Fruit fly (Drosophila melanogaster): ENCODE results near the gene tty.

Gene tty

dm6 chrX:21322289-21322981 lies 17.0 kb downstream of the tty start (continued):
- TF ChIP-seq mirr (GFP tag; optimal IDR thresholded peaks at IDR 0.05) = peak; percentile 39
- TF ChIP-seq CG16863 (GFP tag; optimal IDR thresholded peaks at IDR 0.05) = no peak
- 0 out of 2 replicates have a peak, but pooled peaks have one; percentile 46 for TF ChIP-seq sob (GFP tag; IDR thresholded peaks at IDR 0.05)
- TF ChIP-seq CG32767 (GFP tag; IDR thresholded peaks at IDR 0.05) = no peak
- TF ChIP-seq amos (GFP tag; IDR thresholded peaks at IDR 0.05; ENCODE audit: partially characterized antibody) = no peak
- TF ChIP-seq E2f1 (GFP tag; IDR thresholded peaks at IDR 0.05) = peak; percentile 60
- TF ChIP-seq ftz-f1 (GFP tag; optimal IDR thresholded peaks at IDR 0.05) = peak; percentile 16
- TF ChIP-seq CG11560 (tag; IDR thresholded peaks at IDR 0.05) = no peak
- peak; percentile 67 for TF ChIP-seq exex (tag; optimal IDR thresholded peaks at IDR 0.05)
- 0 out of 2 replicates have a peak, but pooled peaks have one; percentile 14 for TF ChIP-seq rib (GFP tag; IDR thresholded peaks at IDR 0.05)
- TF ChIP-seq CG10321 (GFP tag; IDR thresholded peaks at IDR 0.05) = no peak
- TF ChIP-seq Vsx1 (GFP tag; optimal IDR thresholded peaks at IDR 0.05) = no peak
- no peak for TF ChIP-seq fd3F (GFP tag; optimal IDR thresholded peaks at IDR 0.05)
- no peak for TF ChIP-seq az2 (GFP tag; optimal IDR thresholded peaks at IDR 0.05)
- TF ChIP-seq insv (GFP tag; optimal IDR thresholded peaks at IDR 0.05) = no peak
- TF ChIP-seq HHEX (GFP tag; optimal IDR thresholded peaks at IDR 0.05) = peak; percentile 65
- no peak for TF ChIP-seq NK7.1 (GFP tag; optimal IDR thresholded peaks at IDR 0.05)
- TF ChIP-seq fd102C (GFP tag; optimal IDR thresholded peaks at IDR 0.05) = no peak
- TF ChIP-seq mld (GFP tag; IDR thresholded peaks at IDR 0.05; ENCODE audit: partially characterized antibody) = no peak
- TF ChIP-seq CG12769 (tag; optimal IDR thresholded peaks at IDR 0.05) = no peak
- TF ChIP-seq Nf-YB (GFP tag; optimal IDR thresholded peaks at IDR 0.05) = no peak
- TF ChIP-seq Ssrp (tag; optimal IDR thresholded peaks at IDR 0.05) = no peak
- TF ChIP-seq onecut (GFP tag; IDR thresholded peaks at IDR 0.05) = no peak
- peak; percentile 54 for TF ChIP-seq CG10147 (GFP tag; optimal IDR thresholded peaks at IDR 0.05)
- peak; percentile 12 for TF ChIP-seq CG30403 (GFP tag; optimal IDR thresholded peaks at IDR 0.05)
- TF ChIP-seq CG15601 (tag; optimal IDR thresholded peaks at IDR 0.05) = no peak
- no peak for TF ChIP-seq Spps (tag; optimal IDR thresholded peaks at IDR 0.05)
- TF ChIP-seq maf-S (GFP tag; optimal IDR thresholded peaks at IDR 0.05) = no peak
- TF ChIP-seq CG8478 (optimal IDR thresholded peaks at IDR 0.05) = no peak
- no peak for TF ChIP-seq cg (GFP tag; optimal IDR thresholded peaks at IDR 0.05)
- TF ChIP-seq pnt (GFP tag; optimal IDR thresholded peaks at IDR 0.05) = no peak
- TF ChIP-seq CG15269 (tag; optimal IDR thresholded peaks at IDR 0.05) = no peak
- TF ChIP-seq danr (GFP tag; IDR thresholded peaks at IDR 0.05) = no peak
- no peak for TF ChIP-seq jing (GFP tag; optimal IDR thresholded peaks at IDR 0.05)
- TF ChIP-seq dysf (GFP tag; IDR thresholded peaks at IDR 0.05) = peak; percentile 73; the same call in 2 of the 3 replicates
- TF ChIP-seq da (GFP tag; optimal IDR thresholded peaks at IDR 0.05) = no peak
- TF ChIP-seq Fer1 (GFP tag; optimal IDR thresholded peaks at IDR 0.05) = peak; percentile 82
- no peak for TF ChIP-seq CG1529 (GFP tag; optimal IDR thresholded peaks at IDR 0.05)
- TF ChIP-seq Tbp (GFP tag; optimal IDR thresholded peaks at IDR 0.05) = no peak
- TF ChIP-seq bcd (GFP tag; optimal IDR thresholded peaks at IDR 0.05) = peak; percentile 47
- TF ChIP-seq lola (GFP tag; optimal IDR thresholded peaks at IDR 0.05) = no peak
- peak; percentile 56 for TF ChIP-seq scrt (GFP tag; optimal IDR thresholded peaks at IDR 0.05)
- TF ChIP-seq zen (tag; optimal IDR thresholded peaks at IDR 0.05) = no peak
- no peak for TF ChIP-seq CG33557 (GFP tag; optimal IDR thresholded peaks at IDR 0.05)
- TF ChIP-seq CG17186 (GFP tag; optimal IDR thresholded peaks at IDR 0.05) = no peak
- no peak for TF ChIP-seq CG32772 (GFP tag; IDR thresholded peaks at IDR 0.05)
- peak; percentile 78 for TF ChIP-seq sug (tag; optimal IDR thresholded peaks at IDR 0.05)
- TF ChIP-seq unc-4 (GFP tag; IDR thresholded peaks at IDR 0.05; ENCODE audit: partially characterized antibody) = no peak
- TF ChIP-seq NC2α (GFP tag; optimal IDR thresholded peaks at IDR 0.05) = no peak
- no peak for TF ChIP-seq hb (GFP tag; IDR thresholded peaks at IDR 0.05; ENCODE audit: partially characterized antibody)
